Fruit fly (Drosophila melanogaster): ENCODE results near the gene mRpS31.

DNA sequence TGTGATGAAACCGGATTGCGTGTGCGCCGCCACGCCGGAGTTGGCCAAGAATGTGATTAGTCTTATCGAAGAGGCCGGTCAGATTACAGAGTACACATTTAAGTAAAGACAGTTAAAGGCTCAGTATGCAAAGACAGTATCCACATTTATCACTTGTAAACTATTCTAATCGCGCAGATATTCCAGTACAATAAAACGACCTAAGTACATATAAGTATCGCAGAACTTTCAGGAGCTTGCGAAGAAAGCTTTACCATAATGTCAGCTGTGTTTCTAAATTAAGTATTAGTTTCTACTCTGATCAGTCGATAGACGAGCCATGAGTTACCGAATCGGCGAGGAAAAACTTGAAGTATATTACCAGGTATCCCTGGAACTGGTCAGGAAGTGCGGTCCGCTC, 26.8 kb upstream of the mRpS31 start, which contains the start of gene CG17028:
- TF ChIP-seq CG8478 (optimal IDR thresholded peaks at IDR 0.05), result no peak
- TF ChIP-seq CTCF (optimal IDR thresholded peaks at IDR 0.05), result no peak
